Fruit fly (Drosophila melanogaster) whole organism, embryonic: Measurements from ENCODE around the gene CG8564.

ENCODE experiments used
- Ada2b ChIP-seq: fragments of 200-800 bp; sonication (Bioruptor generic); IDR thresholded peaks from 2 replicates; pipeline ENCODE4 v1.3.6; 2022; ENCODE audit warnings: missing biosample characterization, missing genetic modification characterization
- Bdp1 ChIP-seq: fragments of 200-800 bp; sonication (Bioruptor generic); optimal IDR thresholded peaks from 3 replicates; lab custom pipeline; 2016; ENCODE audit warnings: missing biosample characterization, missing genetic modification characterization
- Bgb ChIP-seq: fragments of 200-800 bp; sonication (Bioruptor generic); IDR thresholded peaks from 2 replicates; pipeline ENCODE4 v1.3.6; 2022; ENCODE audit warnings: missing biosample characterization, missing genetic modification characterization; ENCODE audit not compliant: partially characterized antibody
- Blimp-1 ChIP-seq: fragments of 200-800 bp; sonication (Bioruptor generic); optimal IDR thresholded peaks from 3 replicates; lab custom pipeline; 2018; ENCODE audit warnings: missing biosample characterization, missing genetic modification characterization, mild to moderate bottlenecking, moderate library complexity, missing genetic modification reagents
- CG10209 ChIP-seq: fragments of 200-800 bp; sonication (Bioruptor generic); optimal IDR thresholded peaks from 3 replicates; lab custom pipeline; 2017; ENCODE audit warnings: missing biosample characterization, mild to moderate bottlenecking, missing genetic modification characterization, missing genetic modification reagents
- CG10654 ChIP-seq: fragments of 200-800 bp; sonication (Bioruptor generic); optimal IDR thresholded peaks from 2 replicates; lab custom pipeline; 2016; ENCODE audit warnings: missing biosample characterization, missing genetic modification characterization
- CG11696 ChIP-seq: fragments of 200-800 bp; sonication (Bioruptor generic); IDR thresholded peaks from 2 replicates; pipeline ENCODE4 v1.3.6; 2022; ENCODE audit warnings: missing biosample characterization, missing genetic modification characterization
- CG12299 ChIP-seq: fragments of 200-800 bp; sonication (Bioruptor generic); optimal IDR thresholded peaks from 2 replicates; lab custom pipeline; 2018; ENCODE audit warnings: missing biosample characterization, mild to moderate bottlenecking, missing genetic modification characterization
- CG13123 ChIP-seq: fragments of 200-800 bp; sonication (Bioruptor generic); optimal IDR thresholded peaks from 2 replicates; lab custom pipeline; 2016; ENCODE audit warnings: missing biosample characterization, missing genetic modification characterization
- CG13424 ChIP-seq: fragments of 200-800 bp; sonication (Bioruptor generic); optimal IDR thresholded peaks from 2 replicates; lab custom pipeline; 2019; ENCODE audit warnings: missing biosample characterization, mild to moderate bottlenecking, missing genetic modification characterization, moderate library complexity
- CG14860 ChIP-seq: fragments of 200-800 bp; sonication (Bioruptor generic); IDR thresholded peaks from 3 replicates; pipeline ENCODE4 v1.3.6; 2022; ENCODE audit warnings: missing biosample characterization, missing genetic modification characterization; ENCODE audit not compliant: partially characterized antibody
- CG15269 ChIP-seq: fragments of 200-800 bp; sonication (Bioruptor generic); optimal IDR thresholded peaks from 2 replicates; lab custom pipeline; 2018; ENCODE audit warnings: missing biosample characterization, mild to moderate bottlenecking, missing genetic modification characterization, moderate library complexity
- CG15479 ChIP-seq: fragments of 200-800 bp; sonication (Bioruptor generic); optimal IDR thresholded peaks from 3 replicates; lab custom pipeline; 2019; ENCODE audit warnings: missing biosample characterization, mild to moderate bottlenecking, missing genetic modification characterization, moderate library complexity
- CG16863 ChIP-seq: fragments of 200-800 bp; sonication (Bioruptor generic); optimal IDR thresholded peaks from 3 replicates; lab custom pipeline; 2016; ENCODE audit warnings: missing biosample characterization, missing genetic modification characterization
- CG18476 ChIP-seq: fragments of 200-800 bp; sonication (Bioruptor generic); optimal IDR thresholded peaks from 2 replicates; lab custom pipeline; 2016; ENCODE audit warnings: missing biosample characterization, mild to moderate bottlenecking, missing genetic modification characterization
- CG18764 ChIP-seq: fragments of 200-800 bp; sonication (Bioruptor generic); optimal IDR thresholded peaks from 3 replicates; lab custom pipeline; 2016; ENCODE audit warnings: missing biosample characterization, missing genetic modification characterization
- CG31441 ChIP-seq: fragments of 200-800 bp; sonication (Bioruptor generic); IDR thresholded peaks from 2 replicates; pipeline ENCODE4 v1.3.6; 2022; ENCODE audit warnings: missing biosample characterization, missing genetic modification characterization
- CG3407 ChIP-seq: fragments of 200-800 bp; sonication (Bioruptor generic); optimal IDR thresholded peaks from 2 replicates; lab custom pipeline; 2018; ENCODE audit warnings: missing biosample characterization, mild to moderate bottlenecking, missing genetic modification characterization
- CG3847 ChIP-seq: fragments of 200-800 bp; sonication (Bioruptor generic); IDR thresholded peaks from 2 replicates; pipeline ENCODE4 v1.3.6; 2022; ENCODE audit warnings: missing biosample characterization, missing genetic modification characterization
- CG43689 ChIP-seq: fragments of 200-800 bp; sonication (Bioruptor generic); IDR thresholded peaks from 2 replicates; pipeline ENCODE4 v1.3.6; 2022; ENCODE audit warnings: missing biosample characterization, missing genetic modification characterization
- CG6654 ChIP-seq: fragments of 200-800 bp; sonication (Bioruptor generic); optimal IDR thresholded peaks from 2 replicates; lab custom pipeline; 2017; ENCODE audit warnings: missing biosample characterization, mild to moderate bottlenecking, missing genetic modification characterization
- CG7987 ChIP-seq: fragments of 200-800 bp; sonication (Bioruptor generic); optimal IDR thresholded peaks from 2 replicates; lab custom pipeline; 2018; ENCODE audit warnings: missing biosample characterization, mild to moderate bottlenecking, missing genetic modification characterization, moderate library complexity
- CG8924 ChIP-seq: fragments of 200-800 bp; optimal IDR thresholded peaks from 3 replicates; lab custom pipeline; 2019; ENCODE audit warnings: missing biosample characterization, mild to moderate bottlenecking, missing genetic modification characterization, moderate library complexity
- CG9727 ChIP-seq: fragments of 200-800 bp; sonication (Bioruptor generic); optimal IDR thresholded peaks from 3 replicates; lab custom pipeline; 2017; ENCODE audit warnings: missing biosample characterization, mild to moderate bottlenecking, missing genetic modification characterization
- CoRest ChIP-seq: fragments of 200-800 bp; sonication (Bioruptor generic); optimal IDR thresholded peaks from 3 replicates; lab custom pipeline; 2018; ENCODE audit warnings: missing biosample characterization, mild to moderate bottlenecking, missing genetic modification characterization, moderate library complexity
- Dip3 ChIP-seq: fragments of 200-800 bp; sonication (Bioruptor generic); optimal IDR thresholded peaks from 3 replicates; lab custom pipeline; 2016; ENCODE audit warnings: missing biosample characterization, missing genetic modification characterization
- Meics ChIP-seq: fragments of 200-800 bp; sonication (Bioruptor generic); optimal IDR thresholded peaks from 2 replicates; lab custom pipeline; 2017; ENCODE audit warnings: missing biosample characterization, mild to moderate bottlenecking, missing genetic modification characterization
- NK7.1 ChIP-seq: fragments of 200-800 bp; sonication (Bioruptor generic); optimal IDR thresholded peaks from 3 replicates; lab custom pipeline; 2016; ENCODE audit warnings: missing biosample characterization, missing genetic modification characterization
- Nf-YC ChIP-seq: fragments of 200-800 bp; optimal IDR thresholded peaks from 3 replicates; lab custom pipeline; 2019; ENCODE audit warnings: missing biosample characterization, mild to moderate bottlenecking, missing genetic modification characterization, moderate library complexity
- abd-A ChIP-seq: fragments of 200-800 bp; sonication (Bioruptor generic); optimal IDR thresholded peaks from 3 replicates; lab custom pipeline; 2019; ENCODE audit warnings: missing biosample characterization, mild to moderate bottlenecking, missing genetic modification characterization, moderate library complexity
- caup ChIP-seq: fragments of 200-800 bp; sonication (Bioruptor generic); optimal IDR thresholded peaks from 3 replicates; lab custom pipeline; 2017; ENCODE audit warnings: missing biosample characterization, mild to moderate bottlenecking, missing genetic modification characterization, moderate library complexity; ENCODE audit not compliant: severe bottlenecking
- corto ChIP-seq: fragments of 200-800 bp; sonication (Bioruptor generic); optimal IDR thresholded peaks from 2 replicates; lab custom pipeline; 2016; ENCODE audit warnings: missing biosample characterization, mild to moderate bottlenecking, missing genetic modification characterization, moderate library complexity
- croc ChIP-seq: fragments of 200-800 bp; sonication (Bioruptor generic); conservative IDR thresholded peaks from 3 replicates; pipeline ENCODE4 v1.3.6; 2022; ENCODE audit warnings: missing biosample characterization, missing genetic modification characterization
- dmrt99B ChIP-seq: fragments of 200-800 bp; sonication (Bioruptor generic); optimal IDR thresholded peaks from 2 replicates; lab custom pipeline; 2018; ENCODE audit warnings: missing biosample characterization, mild to moderate bottlenecking, missing genetic modification characterization, moderate library complexity
- dysf ChIP-seq: fragments of 200-800 bp; sonication (Bioruptor generic); IDR thresholded peaks from 3 replicates; pipeline ENCODE4 v1.3.6; 2022; ENCODE audit warnings: missing biosample characterization, missing genetic modification characterization
- eyg ChIP-seq: fragments of 200-800 bp; sonication (Bioruptor generic); optimal IDR thresholded peaks from 3 replicates; lab custom pipeline; 2016; ENCODE audit warnings: missing biosample characterization, missing genetic modification characterization
- grn ChIP-seq: fragments of 200-800 bp; sonication (Bioruptor generic); optimal IDR thresholded peaks from 3 replicates; lab custom pipeline; 2017; ENCODE audit warnings: missing biosample characterization, missing genetic modification characterization
- nerfin-2 ChIP-seq: fragments of 200-800 bp; sonication (Bioruptor generic); IDR thresholded peaks from 2 replicates; pipeline ENCODE4 v1.3.6; 2022; ENCODE audit warnings: missing biosample characterization, missing genetic modification characterization; ENCODE audit not compliant: partially characterized antibody
- nom ChIP-seq: fragments of 200-800 bp; sonication (Bioruptor generic); optimal IDR thresholded peaks from 2 replicates; lab custom pipeline; 2017; ENCODE audit warnings: missing biosample characterization, missing genetic modification characterization, mild to moderate bottlenecking, moderate library complexity, missing genetic modification reagents
- otp ChIP-seq: fragments of 200-800 bp; sonication (Bioruptor generic); IDR thresholded peaks from 3 replicates; pipeline ENCODE4, ENCODE4 v1.3.6; 2022; ENCODE audit warnings: missing biosample characterization, missing genetic modification characterization
- ranshi ChIP-seq: fragments of 200-800 bp; sonication (Bioruptor generic); IDR thresholded peaks from 2 replicates; pipeline ENCODE4 v1.3.6; 2022; ENCODE audit warnings: missing biosample characterization, missing genetic modification characterization
- repo ChIP-seq: fragments of 200-800 bp; sonication (Bioruptor generic); optimal IDR thresholded peaks from 2 replicates; lab custom pipeline; 2016; ENCODE audit warnings: missing biosample characterization, missing genetic modification characterization
- sc ChIP-seq, 3 experiments: fragments of >200 bp in 2 of 3; fragments of 200-800 bp in 1 of 3; sonication (Bioruptor generic) in 1 of 3; optimal IDR thresholded peaks; 2 replicates in 2 of 3; 3 replicates in 1 of 3; lab custom pipeline; 2017; ENCODE audit warnings: mild to moderate bottlenecking in 1 of 3, missing biosample characterization in 1 of 3, missing genetic modification characterization in 1 of 3, missing genetic modification reagents in 1 of 3
- sim ChIP-seq: fragments of 200-800 bp; sonication (Bioruptor generic); IDR thresholded peaks from 2 replicates; pipeline ENCODE4 v1.3.6; 2022; ENCODE audit warnings: missing biosample characterization, missing genetic modification characterization
- so ChIP-seq: fragments of 200-800 bp; sonication (Bioruptor generic); IDR thresholded peaks from 3 replicates; pipeline ENCODE4 v1.3.6; 2022; ENCODE audit warnings: missing biosample characterization, missing genetic modification characterization
- tgo ChIP-seq: fragments of 200-800 bp; sonication (Bioruptor generic); IDR thresholded peaks from 3 replicates; pipeline ENCODE4 v1.3.6; 2022; ENCODE audit warnings: missing biosample characterization, missing genetic modification characterization
- tll ChIP-seq, 2 experiments: fragments of 200-800 bp in 1 of 2; fragments of >200 bp in 1 of 2; sonication (Bioruptor generic) in 1 of 2; optimal IDR thresholded peaks; 2 replicates each; lab custom pipeline; 2017 to 2019; ENCODE audit warnings: missing biosample characterization in 2 of 2, missing genetic modification characterization in 2 of 2, mild to moderate bottlenecking in 1 of 2, moderate library complexity in 1 of 2
- twi ChIP-seq: fragments of 200-800 bp; optimal IDR thresholded peaks from 2 replicates; lab custom pipeline; 2019; ENCODE audit warnings: missing biosample characterization, mild to moderate bottlenecking, missing genetic modification characterization, moderate library complexity
- vnd ChIP-seq: fragments of 200-800 bp; sonication (Bioruptor generic); IDR thresholded peaks from 3 replicates; pipeline ENCODE4 v1.3.6; 2022; ENCODE audit warnings: missing biosample characterization, missing genetic modification characterization; ENCODE audit not compliant: partially characterized antibody
- yki ChIP-seq: fragments of >200 bp; optimal IDR thresholded peaks from 3 replicates; lab custom pipeline; 2018

The CG8564 gene

DNA sequence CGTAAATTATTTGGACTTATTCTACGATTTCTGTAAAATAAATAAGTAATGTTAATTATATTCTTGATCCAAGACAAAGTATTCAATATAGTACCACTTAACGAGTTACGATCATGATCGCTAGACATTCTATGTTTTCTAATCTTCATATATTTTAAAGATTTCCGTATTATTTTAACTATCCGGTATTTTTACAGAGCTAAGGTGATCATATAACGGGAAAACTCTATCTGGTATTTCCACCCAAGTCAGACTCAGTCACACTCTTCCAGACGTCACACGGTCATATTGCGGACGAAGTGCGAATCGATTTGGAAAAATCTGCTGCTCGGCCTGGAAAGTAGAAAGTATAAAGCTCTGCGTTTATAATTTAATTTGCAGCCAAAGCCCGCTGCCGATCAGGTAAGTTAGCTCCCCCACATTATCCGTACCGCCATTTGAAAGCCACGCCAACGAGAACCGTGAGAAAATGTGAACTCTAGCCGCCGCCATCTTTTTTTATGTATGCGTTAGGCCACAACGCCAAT is 48.4 kb downstream of the CG8564 start, which contains the start of the genes lark and eco (continued):
- TF ChIP-seq CG12299 (tag; lab: Kevin White, UChicago) = peak; percentile 60
- no peak for TF ChIP-seq CG3407 (GFP tag; lab: Kevin White, UChicago)
- TF ChIP-seq CG11696 (GFP tag; lab: Robert Waterston, UW) = no peak
- TF ChIP-seq grn (GFP tag; lab: Kevin White, UChicago) = no peak
- TF ChIP-seq CG6654 (GFP tag; lab: Kevin White, UChicago) = no peak
- TF ChIP-seq eyg (GFP tag; lab: Kevin White, UChicago) = no peak
- TF ChIP-seq CG31441 (GFP tag; lab: Robert Waterston, UW) = no peak
- no peak for TF ChIP-seq ranshi (GFP tag; lab: Robert Waterston, UW)
- no peak for TF ChIP-seq yki (lab: Kevin White, UChicago)
- TF ChIP-seq Bgb (GFP tag; lab: Robert Waterston, UW) = peak; percentile 47; the same call in 1 of the 2 replicates
- no peak for TF ChIP-seq repo (GFP tag; lab: Kevin White, UChicago)
- no peak for TF ChIP-seq CG13424 (tag; lab: Kevin White, UChicago)
- TF ChIP-seq CG15479 (GFP tag; lab: Kevin White, UChicago) = no peak
- TF ChIP-seq CG16863 (GFP tag; lab: Kevin White, UChicago) = no peak
- TF ChIP-seq corto = no peak
- peak; percentile 4 for TF ChIP-seq CG8924
- TF ChIP-seq Ada2b (GFP tag; lab: Robert Waterston, UW) = no peak
- no peak for TF ChIP-seq croc
- TF ChIP-seq twi (tag; lab: Kevin White, UChicago) = no peak
- TF ChIP-seq dmrt99B (tag; lab: Kevin White, UChicago) = no peak
- no peak for TF ChIP-seq CG9727 (GFP tag; lab: Kevin White, UChicago)
- no peak for TF ChIP-seq CG10209 (GFP tag; lab: Kevin White, UChicago)
- no peak for TF ChIP-seq CG43689 (GFP tag; lab: Robert Waterston, UW)
- TF ChIP-seq tgo (GFP tag; lab: Robert Waterston, UW) = no peak
- TF ChIP-seq Meics (GFP tag; lab: Kevin White, UChicago) = no peak
- TF ChIP-seq sc (optimal IDR thresholded peaks at IDR 0.05; lab: Kevin White, UChicago) = no peak
- no peak for TF ChIP-seq sc (GFP tag; optimal IDR thresholded peaks at IDR 0.05; lab: Kevin White, UChicago)
- TF ChIP-seq CG3847 (GFP tag; lab: Robert Waterston, UW) = peak; percentile 33; the same call in 1 of the 2 replicates
- no peak for TF ChIP-seq CG10654
- no peak for TF ChIP-seq Bdp1 (GFP tag; lab: Kevin White, UChicago)
- no peak for TF ChIP-seq CG13123
- TF ChIP-seq CG7987 (GFP tag; lab: Kevin White, UChicago) = no peak
- TF ChIP-seq CoRest = peak; percentile 8
- TF ChIP-seq CG14860 (GFP tag; lab: Robert Waterston, UW) = no peak
- TF ChIP-seq dysf (GFP tag; lab: Robert Waterston, UW) = no peak
- no peak for TF ChIP-seq sim (GFP tag; lab: Robert Waterston, UW)
- no peak for TF ChIP-seq CG15269 (tag; lab: Kevin White, UChicago)
- no peak for TF ChIP-seq so (GFP tag; lab: Robert Waterston, UW)
- TF ChIP-seq Nf-YC = peak; percentile 1
- TF ChIP-seq abd-A (tag; lab: Kevin White, UChicago) = no peak
- no peak for TF ChIP-seq CG18764 (GFP tag; lab: Kevin White, UChicago)
- no peak for TF ChIP-seq tll (GFP tag; optimal IDR thresholded peaks at IDR 0.05; lab: Kevin White, UChicago)
- no peak for TF ChIP-seq nerfin-2 (GFP tag; lab: Robert Waterston, UW)
- TF ChIP-seq Dip3 (GFP tag; lab: Kevin White, UChicago) = no peak
- no peak for TF ChIP-seq CG18476
- no peak for TF ChIP-seq NK7.1 (GFP tag; lab: Kevin White, UChicago)
- TF ChIP-seq caup (GFP tag; lab: Kevin White, UChicago) = no peak
- peak; percentile 57 for TF ChIP-seq nom (GFP tag; lab: Kevin White, UChicago)
- TF ChIP-seq otp (GFP tag; lab: Robert Waterston, UW) = no peak
- no peak for TF ChIP-seq vnd (GFP tag; lab: Robert Waterston, UW)
- TF ChIP-seq Blimp-1 = no peak
